Fruit fly (Drosophila melanogaster) whole organism, embryonic: Measurements from ENCODE around the gene RhoBTB.

ENCODE experiments used
- CG10267 ChIP-seq: fragments of 200-800 bp; sonication (Bioruptor generic); optimal IDR thresholded peaks from 2 replicates; lab custom pipeline; 2018; ENCODE audit warnings: missing biosample characterization, mild to moderate bottlenecking, missing genetic modification characterization, moderate library complexity
- CG10274 ChIP-seq: fragments of 200-800 bp; sonication (Bioruptor generic); optimal IDR thresholded peaks from 3 replicates; lab custom pipeline; 2017; ENCODE audit warnings: missing biosample characterization, mild to moderate bottlenecking, missing genetic modification characterization
- CG12744 ChIP-seq: fragments of 200-800 bp; sonication (Bioruptor generic); optimal IDR thresholded peaks from 2 replicates; lab custom pipeline; 2016; ENCODE audit warnings: missing biosample characterization, missing genetic modification characterization
- CG13894 ChIP-seq: fragments of 200-800 bp; sonication (Bioruptor generic); optimal IDR thresholded peaks from 3 replicates; lab custom pipeline; 2018; ENCODE audit warnings: missing biosample characterization, mild to moderate bottlenecking, missing genetic modification characterization, moderate library complexity
- CG14014 ChIP-seq: fragments of 200-800 bp; sonication (Bioruptor generic); IDR thresholded peaks from 2 replicates; pipeline ENCODE4 v1.3.6; 2022; ENCODE audit warnings: missing biosample characterization, missing genetic modification characterization
- CG14050 ChIP-seq: fragments of 200-800 bp; sonication (Bioruptor generic); IDR thresholded peaks from 3 replicates; pipeline ENCODE4 v1.3.6; 2022; ENCODE audit warnings: missing biosample characterization, missing genetic modification characterization
- CG15011 ChIP-seq: fragments of 200-800 bp; sonication (Bioruptor generic); optimal IDR thresholded peaks from 3 replicates; lab custom pipeline; 2018; ENCODE audit warnings: missing biosample characterization, mild to moderate bottlenecking, missing genetic modification characterization
- CG16813 ChIP-seq: fragments of 200-800 bp; sonication (Bioruptor generic); IDR thresholded peaks from 3 replicates; pipeline ENCODE4 v1.3.6; 2022; ENCODE audit warnings: missing biosample characterization, missing genetic modification characterization; ENCODE audit not compliant: partially characterized antibody
- CG17328 ChIP-seq: fragments of 200-800 bp; sonication (Bioruptor generic); IDR thresholded peaks from 2 replicates; pipeline ENCODE4 v1.3.6; 2022; ENCODE audit warnings: missing biosample characterization, missing genetic modification characterization
- CG2116 ChIP-seq: fragments of 200-800 bp; sonication (Bioruptor generic); optimal IDR thresholded peaks from 3 replicates; lab custom pipeline; 2018; ENCODE audit warnings: missing biosample characterization, mild to moderate bottlenecking, missing genetic modification characterization
- CG31365 ChIP-seq: fragments of 200-800 bp; sonication (Bioruptor generic); optimal IDR thresholded peaks from 2 replicates; lab custom pipeline; 2018; ENCODE audit warnings: missing biosample characterization, mild to moderate bottlenecking, missing genetic modification characterization
- CG34376 ChIP-seq: fragments of 200-800 bp; sonication (Bioruptor generic); optimal IDR thresholded peaks from 2 replicates; lab custom pipeline; 2018; ENCODE audit warnings: missing biosample characterization, mild to moderate bottlenecking, missing genetic modification characterization
- CG4707 ChIP-seq: fragments of 200-800 bp; sonication (Bioruptor generic); optimal IDR thresholded peaks from 2 replicates; lab custom pipeline; 2018; ENCODE audit warnings: missing biosample characterization, mild to moderate bottlenecking, missing genetic modification characterization, moderate library complexity
- CG6683 ChIP-seq: fragments of 200-800 bp; sonication (Bioruptor generic); optimal IDR thresholded peaks from 2 replicates; lab custom pipeline; 2017; ENCODE audit warnings: missing biosample characterization, mild to moderate bottlenecking, missing genetic modification characterization, missing genetic modification reagents
- CG7745 ChIP-seq: fragments of 200-800 bp; sonication (Bioruptor generic); optimal IDR thresholded peaks from 2 replicates; lab custom pipeline; 2018; ENCODE audit warnings: missing biosample characterization, mild to moderate bottlenecking, missing genetic modification characterization, moderate library complexity
- CG7786 ChIP-seq: fragments of 200-800 bp; sonication (Bioruptor generic); optimal IDR thresholded peaks from 2 replicates; lab custom pipeline; 2016; ENCODE audit warnings: missing biosample characterization, missing genetic modification characterization
- CG9215 ChIP-seq: fragments of 200-800 bp; sonication (Bioruptor generic); IDR thresholded peaks from 2 replicates; pipeline ENCODE4 v1.3.6; 2022; ENCODE audit warnings: missing biosample characterization, missing genetic modification characterization
- CG9609 ChIP-seq: fragments of 200-800 bp; sonication (Bioruptor generic); optimal IDR thresholded peaks from 3 replicates; lab custom pipeline; 2016; ENCODE audit warnings: missing biosample characterization, missing genetic modification characterization
- Chrac-16 ChIP-seq: fragments of 200-800 bp; sonication (Bioruptor generic); optimal IDR thresholded peaks from 3 replicates; lab custom pipeline; 2016; ENCODE audit warnings: missing biosample characterization, missing genetic modification characterization
- Fer2 ChIP-seq: fragments of 200-800 bp; sonication (Bioruptor generic); optimal IDR thresholded peaks from 2 replicates; lab custom pipeline; 2018; ENCODE audit warnings: missing biosample characterization, mild to moderate bottlenecking, missing genetic modification characterization, moderate library complexity
- Hand ChIP-seq: fragments of 200-800 bp; sonication (Bioruptor generic); optimal IDR thresholded peaks from 2 replicates; lab custom pipeline; 2017; ENCODE audit warnings: mild to moderate bottlenecking, missing biosample characterization, missing genetic modification reagents, missing genetic modification characterization
- HmgZ ChIP-seq: fragments of 200-800 bp; sonication (Bioruptor generic); optimal IDR thresholded peaks from 2 replicates; lab custom pipeline; 2018; ENCODE audit warnings: missing biosample characterization, mild to moderate bottlenecking, missing genetic modification characterization
- Hr78 ChIP-seq, 2 experiments: fragments of 200-800 bp in 1 of 2; fragments of >200 bp in 1 of 2; sonication (Bioruptor generic) in 1 of 2; optimal IDR thresholded peaks; 2 replicates each; lab custom pipeline; 2017 to 2019; ENCODE audit warnings: missing biosample characterization in 2 of 2, missing genetic modification characterization in 2 of 2, mild to moderate bottlenecking in 1 of 2, moderate library complexity in 1 of 2
- Lim3 ChIP-seq: fragments of 200-800 bp; sonication (Bioruptor generic); IDR thresholded peaks from 2 replicates; pipeline ENCODE4 v1.3.6; 2022; ENCODE audit warnings: missing biosample characterization, missing genetic modification characterization
- Med ChIP-seq: fragments of 200-800 bp; sonication (Bioruptor generic); peaks from one replicate; lab custom pipeline; 2016; ENCODE audit warnings: missing biosample characterization, missing genetic modification characterization, mild to moderate bottlenecking, inconsistent platforms, moderate library complexity
- Meics ChIP-seq: fragments of 200-800 bp; sonication (Bioruptor generic); optimal IDR thresholded peaks from 2 replicates; lab custom pipeline; 2017; ENCODE audit warnings: missing biosample characterization, mild to moderate bottlenecking, missing genetic modification characterization
- Neu2 ChIP-seq: fragments of 200-800 bp; sonication (Bioruptor generic); optimal IDR thresholded peaks from 3 replicates; lab custom pipeline; 2016; ENCODE audit warnings: missing biosample characterization, missing genetic modification characterization, borderline replicate concordance
- Sin3A ChIP-seq: fragments of >200 bp; optimal IDR thresholded peaks from 2 replicates; lab custom pipeline; 2018
- Six4 ChIP-seq: fragments of 200-800 bp; sonication (Bioruptor generic); optimal IDR thresholded peaks from 2 replicates; lab custom pipeline; 2016; ENCODE audit warnings: missing biosample characterization, missing genetic modification characterization
- Sox102F ChIP-seq: fragments of 200-800 bp; sonication (Bioruptor generic); optimal IDR thresholded peaks from 2 replicates; lab custom pipeline; 2018; ENCODE audit warnings: missing biosample characterization, mild to moderate bottlenecking, missing genetic modification characterization, moderate library complexity
- al ChIP-seq: fragments of 200-800 bp; sonication (Bioruptor generic); IDR thresholded peaks from 2 replicates; pipeline ENCODE4 v1.3.6; 2022; ENCODE audit warnings: missing biosample characterization, missing genetic modification characterization
- az2 ChIP-seq: fragments of 200-800 bp; sonication (Bioruptor generic); optimal IDR thresholded peaks from 3 replicates; lab custom pipeline; 2016; ENCODE audit warnings: missing biosample characterization, missing genetic modification characterization
- cwo ChIP-seq: fragments of 200-800 bp; sonication (Bioruptor generic); optimal IDR thresholded peaks from 3 replicates; lab custom pipeline; 2017; ENCODE audit warnings: missing biosample characterization, missing genetic modification characterization, mild to moderate bottlenecking, moderate library complexity, missing genetic modification reagents
- dpn ChIP-seq, 2 experiments: fragments of 200-800 bp; sonication (Bioruptor generic); optimal IDR thresholded peaks; 3 replicates each; lab custom pipeline; 2016; ENCODE audit warnings: missing biosample characterization in 2 of 2, missing genetic modification characterization in 2 of 2
- dysf ChIP-seq: fragments of 200-800 bp; sonication (Bioruptor generic); IDR thresholded peaks from 3 replicates; pipeline ENCODE4 v1.3.6; 2022; ENCODE audit warnings: missing biosample characterization, missing genetic modification characterization
- gce ChIP-seq: fragments of 200-800 bp; sonication (Bioruptor generic); IDR thresholded peaks from 3 replicates; pipeline ENCODE4 v1.3.6; 2022; ENCODE audit warnings: missing biosample characterization, missing genetic modification characterization
- grau ChIP-seq: fragments of 200-800 bp; optimal IDR thresholded peaks from 3 replicates; lab custom pipeline; 2019; ENCODE audit warnings: missing biosample characterization, mild to moderate bottlenecking, missing genetic modification characterization, moderate library complexity
- gro ChIP-seq: fragments of 200-800 bp; sonication (Bioruptor generic); optimal IDR thresholded peaks from 2 replicates; lab custom pipeline; 2016; ENCODE audit warnings: missing biosample characterization, missing genetic modification characterization
- klu ChIP-seq: fragments of 200-800 bp; sonication (Bioruptor generic); IDR thresholded peaks from 2 replicates; pipeline ENCODE4 v1.3.6; 2022; ENCODE audit warnings: missing biosample characterization, missing genetic modification characterization
- lab ChIP-seq: fragments of 200-800 bp; sonication (Bioruptor generic); optimal IDR thresholded peaks from 3 replicates; lab custom pipeline; 2017; ENCODE audit warnings: missing biosample characterization, missing genetic modification characterization, mild to moderate bottlenecking, moderate library complexity, missing genetic modification reagents
- otp ChIP-seq: fragments of 200-800 bp; sonication (Bioruptor generic); IDR thresholded peaks from 3 replicates; pipeline ENCODE4, ENCODE4 v1.3.6; 2022; ENCODE audit warnings: missing biosample characterization, missing genetic modification characterization
- pfk ChIP-seq: fragments of 200-800 bp; sonication (Bioruptor generic); optimal IDR thresholded peaks from 2 replicates; lab custom pipeline; 2018; ENCODE audit warnings: missing biosample characterization, mild to moderate bottlenecking, missing genetic modification characterization, moderate library complexity
- ro ChIP-seq: fragments of 200-800 bp; sonication (Bioruptor generic); IDR thresholded peaks from 2 replicates; pipeline ENCODE4 v1.3.6; 2022; ENCODE audit warnings: missing biosample characterization, missing genetic modification characterization
- sd ChIP-seq: fragments of 200-800 bp; sonication (Bioruptor generic); optimal IDR thresholded peaks from 3 replicates; lab custom pipeline; 2018; ENCODE audit warnings: missing biosample characterization, mild to moderate bottlenecking, missing genetic modification characterization, moderate library complexity
- sim ChIP-seq: fragments of 200-800 bp; sonication (Bioruptor generic); IDR thresholded peaks from 2 replicates; pipeline ENCODE4 v1.3.6; 2022; ENCODE audit warnings: missing biosample characterization, missing genetic modification characterization
- sisA ChIP-seq: fragments of 200-800 bp; sonication (Bioruptor generic); IDR thresholded peaks from 2 replicates; pipeline ENCODE4 v1.3.6; 2022; ENCODE audit warnings: missing biosample characterization, missing genetic modification characterization
- sob ChIP-seq: fragments of 200-800 bp; sonication (Bioruptor generic); IDR thresholded peaks from 2 replicates; pipeline ENCODE4 v1.3.6; 2022; ENCODE audit warnings: missing biosample characterization, missing genetic modification characterization
- tin ChIP-seq: fragments of 200-800 bp; sonication (Bioruptor generic); optimal IDR thresholded peaks from 3 replicates; lab custom pipeline; 2016; ENCODE audit warnings: missing biosample characterization, missing genetic modification characterization
- tll ChIP-seq, 2 experiments: fragments of 200-800 bp in 1 of 2; fragments of >200 bp in 1 of 2; sonication (Bioruptor generic) in 1 of 2; optimal IDR thresholded peaks; 2 replicates each; lab custom pipeline; 2017 to 2019; ENCODE audit warnings: missing biosample characterization in 2 of 2, missing genetic modification characterization in 2 of 2, mild to moderate bottlenecking in 1 of 2, moderate library complexity in 1 of 2
- usp ChIP-seq: fragments of >200 bp; optimal IDR thresholded peaks from 2 replicates; lab custom pipeline; 2017; ENCODE audit warnings: missing biosample characterization, missing genetic modification characterization

RhoBTB gene

DNA sequence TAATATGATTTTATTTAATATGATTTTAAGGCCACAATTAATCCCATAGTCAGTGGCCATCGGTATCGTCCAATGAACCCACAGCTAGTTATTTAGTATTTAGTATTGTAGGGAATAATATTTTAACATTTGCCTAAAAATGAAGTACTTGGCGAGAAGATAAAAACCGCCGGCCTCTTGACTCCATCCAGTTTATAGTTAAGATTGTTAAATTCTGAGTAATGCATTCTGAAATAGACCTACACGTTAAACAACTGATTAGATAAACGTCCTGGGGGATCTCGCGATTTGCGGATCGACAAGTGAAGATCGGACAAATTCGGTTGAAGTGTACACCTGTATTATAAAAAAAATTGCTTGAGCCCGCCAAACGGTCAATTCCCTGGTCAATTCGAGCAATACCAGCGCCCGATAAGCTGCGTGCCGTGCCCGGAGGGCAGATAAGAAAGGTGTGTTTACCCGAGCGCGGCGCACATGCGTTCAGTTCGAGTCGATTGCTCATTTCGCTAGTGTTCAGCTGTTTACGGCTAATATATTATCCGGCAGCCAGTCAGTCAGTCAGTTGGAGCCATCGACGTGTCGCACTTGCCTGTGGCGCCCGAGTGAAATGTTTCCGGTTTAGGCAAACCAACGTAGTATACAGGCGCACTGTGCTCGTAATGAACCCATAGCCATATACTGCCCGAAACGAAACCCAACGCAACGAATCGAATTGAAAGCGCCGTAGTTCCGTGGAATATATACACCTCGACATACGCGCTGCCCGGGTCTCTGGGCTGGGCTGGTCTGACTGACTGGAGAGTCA lies 11.2 kb downstream of the RhoBTB start (continued):
- no peak for TF ChIP-seq CG16813 (GFP tag; lab: Robert Waterston, UW)
- TF ChIP-seq grau, result no peak
- peak; percentile 69 for TF ChIP-seq Med (GFP tag; lab: Kevin White, UChicago)
- TF ChIP-seq Hr78 (GFP tag; optimal IDR thresholded peaks at IDR 0.05; lab: Kevin White, UChicago), result peak in 1 of 2 experiments; percentile 1
- no peak for TF ChIP-seq sim (GFP tag; lab: Robert Waterston, UW)
- peak; percentile 67 for TF ChIP-seq CG34376 (GFP tag; lab: Kevin White, UChicago)
- no peak for TF ChIP-seq CG12744
- TF ChIP-seq CG14050 (GFP tag; lab: Robert Waterston, UW), result no peak
- TF ChIP-seq CG7786 (GFP tag; lab: Kevin White, UChicago), result no peak
- TF ChIP-seq ro (GFP tag; lab: Robert Waterston, UW), result no peak
- TF ChIP-seq tll (GFP tag; optimal IDR thresholded peaks at IDR 0.05; lab: Kevin White, UChicago), result no peak
- peak; percentile 65 for TF ChIP-seq lab (GFP tag; lab: Kevin White, UChicago)
- TF ChIP-seq Hand (GFP tag; lab: Kevin White, UChicago), result peak; percentile 8
- no peak for TF ChIP-seq CG7745 (tag; lab: Kevin White, UChicago)
- no peak for TF ChIP-seq CG31365 (tag; lab: Kevin White, UChicago)
- no peak for TF ChIP-seq CG4707 (GFP tag; lab: Kevin White, UChicago)
- TF ChIP-seq sisA (GFP tag; lab: Robert Waterston, UW), result no peak
- no peak for TF ChIP-seq Sin3A (lab: Kevin White, UChicago)
- no peak for TF ChIP-seq CG2116
- no peak for TF ChIP-seq CG14014 (GFP tag; lab: Robert Waterston, UW)
- TF ChIP-seq CG13894 (tag; lab: Kevin White, UChicago), result peak; percentile 2
- no peak for TF ChIP-seq CG10274 (GFP tag; lab: Kevin White, UChicago)
- TF ChIP-seq Neu2, result no peak
- no peak for TF ChIP-seq sob (GFP tag; lab: Robert Waterston, UW)
- TF ChIP-seq Fer2 (tag; lab: Kevin White, UChicago), result no peak
- no peak for TF ChIP-seq tin
- no peak for TF ChIP-seq gce (GFP tag; lab: Robert Waterston, UW)
- peak; percentile 60 for TF ChIP-seq sd (tag; lab: Kevin White, UChicago)
- TF ChIP-seq az2 (GFP tag; lab: Kevin White, UChicago), result no peak
- TF ChIP-seq CG9609 (GFP tag; lab: Kevin White, UChicago), result no peak
- no peak for TF ChIP-seq CG6683 (GFP tag; lab: Kevin White, UChicago)
- no peak for TF ChIP-seq gro (GFP tag; lab: Kevin White, UChicago)
- TF ChIP-seq pfk (GFP tag; lab: Kevin White, UChicago), result no peak
- TF ChIP-seq CG17328, result no peak
- TF ChIP-seq Chrac-16, result no peak
- no peak for TF ChIP-seq Meics (GFP tag; lab: Kevin White, UChicago)
- TF ChIP-seq dysf, result 0 out of 3 replicates have a peak, but pooled peaks have one; percentile 28
- no peak for TF ChIP-seq al (GFP tag; lab: Robert Waterston, UW)
- TF ChIP-seq cwo (GFP tag; lab: Kevin White, UChicago), result peak; percentile 72
- no peak for TF ChIP-seq Sox102F (GFP tag; lab: Kevin White, UChicago)
- no peak for TF ChIP-seq otp (GFP tag; lab: Robert Waterston, UW)
- TF ChIP-seq CG10267 (tag; lab: Kevin White, UChicago), result no peak
- TF ChIP-seq usp, result no peak
- no peak for TF ChIP-seq klu (GFP tag; lab: Robert Waterston, UW)
- no peak for TF ChIP-seq CG9215
- peak; percentile 45 for TF ChIP-seq HmgZ (tag; lab: Kevin White, UChicago)
- TF ChIP-seq CG15011, result no peak
- TF ChIP-seq Six4 (GFP tag; lab: Kevin White, UChicago), result no peak
- no peak for TF ChIP-seq dpn (GFP tag; optimal IDR thresholded peaks at IDR 0.05; lab: Kevin White, UChicago)
- no peak for TF ChIP-seq Lim3 (GFP tag; lab: Robert Waterston, UW)
